Fruit fly (Drosophila melanogaster): Measurements from ENCODE around the gene rdx.

rdx gene

DNA sequence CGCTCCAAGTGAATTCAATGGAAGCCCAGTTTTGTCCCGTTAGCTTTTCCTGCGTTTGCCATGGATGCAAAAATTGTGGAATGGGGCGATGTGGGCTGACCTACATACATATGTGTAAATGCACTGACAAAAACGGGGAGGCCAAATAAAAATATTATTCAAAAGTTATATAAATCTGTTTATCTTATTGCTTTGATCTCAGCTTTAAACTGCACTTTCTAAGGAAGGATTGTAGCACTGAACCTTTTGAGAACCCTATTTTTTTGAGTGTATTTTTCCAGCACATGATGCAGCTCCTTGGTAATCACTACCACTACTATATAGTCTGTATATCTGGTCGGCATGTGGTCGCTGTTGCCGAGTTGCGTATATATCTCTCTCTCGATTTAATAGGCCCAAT is 45.2 kb upstream of the rdx start (continued):
- peak; percentile 22 for TF ChIP-seq CG9817 (tag; optimal IDR thresholded peaks at IDR 0.05)
- TF ChIP-seq CG10565 (GFP tag; optimal IDR thresholded peaks at IDR 0.05): no peak
- no peak for TF ChIP-seq twi (tag; optimal IDR thresholded peaks at IDR 0.05)
- TF ChIP-seq hbn (GFP tag; IDR thresholded peaks at IDR 0.05; ENCODE audit: partially characterized antibody): no peak
- TF ChIP-seq luna (GFP tag; optimal IDR thresholded peaks at IDR 0.05): no peak
- TF ChIP-seq D19A (tag; optimal IDR thresholded peaks at IDR 0.05): peak; percentile 28
- no peak for TF ChIP-seq Doc2 (GFP tag; IDR thresholded peaks at IDR 0.05)
- TF ChIP-seq slbo (GFP tag; IDR thresholded peaks at IDR 0.05): peak; percentile 62
- TF ChIP-seq p53 (GFP tag; optimal IDR thresholded peaks at IDR 0.05): no peak
- TF ChIP-seq Sry-δ (GFP tag; optimal IDR thresholded peaks at IDR 0.05): no peak
- no peak for TF ChIP-seq CG33213 (GFP tag; optimal IDR thresholded peaks at IDR 0.05)
- no peak for TF ChIP-seq sim (GFP tag; IDR thresholded peaks at IDR 0.05)
- no peak for TF ChIP-seq lov (optimal IDR thresholded peaks at IDR 0.05)
- TF ChIP-seq lov (GFP tag; IDR thresholded peaks at IDR 0.05): no peak
- no peak for TF ChIP-seq CG12299 (tag; optimal IDR thresholded peaks at IDR 0.05)
- TF ChIP-seq Atf6 (GFP tag; IDR thresholded peaks at IDR 0.05): peak; percentile 61
- TF ChIP-seq CG10209 (GFP tag; optimal IDR thresholded peaks at IDR 0.05): peak; percentile 9
- peak; percentile 41; the same call in 1 of the 4 replicates for TF ChIP-seq Gug (GFP tag; IDR thresholded peaks at IDR 0.05)
- peak; percentile 28; the same call in 1 of the 3 replicates for TF ChIP-seq CG14050 (GFP tag; IDR thresholded peaks at IDR 0.05)
- no peak for TF ChIP-seq Bteb2 (GFP tag; optimal IDR thresholded peaks at IDR 0.05)
- TF ChIP-seq CG12236 (GFP tag; optimal IDR thresholded peaks at IDR 0.05): no peak
- peak; percentile 66; the same call in 2 of the 3 replicates for TF ChIP-seq otp (GFP tag; IDR thresholded peaks at IDR 0.05)
- TF ChIP-seq NfI (GFP tag; optimal IDR thresholded peaks at IDR 0.05): no peak
- no peak for TF ChIP-seq Hey (tag; optimal IDR thresholded peaks at IDR 0.05)
- no peak for TF ChIP-seq CG12769 (tag; optimal IDR thresholded peaks at IDR 0.05)
- TF ChIP-seq CG14710 (tag; optimal IDR thresholded peaks at IDR 0.05): peak; percentile 5
- TF ChIP-seq Opbp (GFP tag; IDR thresholded peaks at IDR 0.05; ENCODE audit: partially characterized antibody): no peak
- TF ChIP-seq CG7839 (tag; optimal IDR thresholded peaks at IDR 0.05): peak; percentile 49
- no peak for TF ChIP-seq CG7987 (GFP tag; optimal IDR thresholded peaks at IDR 0.05)
- TF ChIP-seq br (optimal IDR thresholded peaks at IDR 0.05): no peak
- TF ChIP-seq ham (GFP tag; IDR thresholded peaks at IDR 0.05): 0 out of 2 replicates have a peak, but pooled peaks have one; percentile 6
- no peak for TF ChIP-seq Adf1 (GFP tag; IDR thresholded peaks at IDR 0.05)
- TF ChIP-seq her (GFP tag; optimal IDR thresholded peaks at IDR 0.05): no peak
- TF ChIP-seq CG10431 (GFP tag; optimal IDR thresholded peaks at IDR 0.05): no peak
- TF ChIP-seq nmo (GFP tag; optimal IDR thresholded peaks at IDR 0.05): peak; percentile 23
- no peak for TF ChIP-seq Bdp1 (GFP tag; optimal IDR thresholded peaks at IDR 0.05)
- no peak for TF ChIP-seq Six4 (GFP tag; optimal IDR thresholded peaks at IDR 0.05)
- TF ChIP-seq unpg (GFP tag; optimal IDR thresholded peaks at IDR 0.05): peak; percentile 26
- no peak for TF ChIP-seq Hand (GFP tag; optimal IDR thresholded peaks at IDR 0.05)
- no peak for TF ChIP-seq CG17802 (tag; optimal IDR thresholded peaks at IDR 0.05)
- TF ChIP-seq Optix (GFP tag; IDR thresholded peaks at IDR 0.05): 0 out of 3 replicates have a peak, but pooled peaks have one; percentile 33
- TF ChIP-seq CG6683 (GFP tag; optimal IDR thresholded peaks at IDR 0.05): no peak
- no peak for TF ChIP-seq Hr39 (optimal IDR thresholded peaks at IDR 0.05)
- TF ChIP-seq CG15011 (GFP tag; optimal IDR thresholded peaks at IDR 0.05): peak; percentile 1
- peak; percentile 38 for TF ChIP-seq CG10654 (GFP tag; optimal IDR thresholded peaks at IDR 0.05)
- no peak for TF ChIP-seq kah (GFP tag; optimal IDR thresholded peaks at IDR 0.05)
- peak; percentile 21 for TF ChIP-seq CG12071 (GFP tag; optimal IDR thresholded peaks at IDR 0.05)
- peak; percentile 70 for TF ChIP-seq sisA (GFP tag; IDR thresholded peaks at IDR 0.05)
- TF ChIP-seq al (GFP tag; IDR thresholded peaks at IDR 0.05): no peak
- no peak for TF ChIP-seq CG9437 (GFP tag; optimal IDR thresholded peaks at IDR 0.05)
- TF ChIP-seq CG10462 (GFP tag; optimal IDR thresholded peaks at IDR 0.05): no peak
- peak; percentile 52 for TF ChIP-seq Fer3 (tag; optimal IDR thresholded peaks at IDR 0.05)

Data from whole organism, embryonic.